Fruit fly (Drosophila melanogaster) whole organism: ENCODE results near the gene CG31635.

Source experiments
- psq ChIP-seq: fragments of >200 bp; optimal IDR thresholded peaks from 2 replicates; lab custom pipeline; 2017
- usp ChIP-seq: fragments of >200 bp; optimal IDR thresholded peaks from 2 replicates; lab custom pipeline; 2017; ENCODE audit warnings: missing biosample characterization, missing genetic modification characterization, mixed read lengths

DNA sequence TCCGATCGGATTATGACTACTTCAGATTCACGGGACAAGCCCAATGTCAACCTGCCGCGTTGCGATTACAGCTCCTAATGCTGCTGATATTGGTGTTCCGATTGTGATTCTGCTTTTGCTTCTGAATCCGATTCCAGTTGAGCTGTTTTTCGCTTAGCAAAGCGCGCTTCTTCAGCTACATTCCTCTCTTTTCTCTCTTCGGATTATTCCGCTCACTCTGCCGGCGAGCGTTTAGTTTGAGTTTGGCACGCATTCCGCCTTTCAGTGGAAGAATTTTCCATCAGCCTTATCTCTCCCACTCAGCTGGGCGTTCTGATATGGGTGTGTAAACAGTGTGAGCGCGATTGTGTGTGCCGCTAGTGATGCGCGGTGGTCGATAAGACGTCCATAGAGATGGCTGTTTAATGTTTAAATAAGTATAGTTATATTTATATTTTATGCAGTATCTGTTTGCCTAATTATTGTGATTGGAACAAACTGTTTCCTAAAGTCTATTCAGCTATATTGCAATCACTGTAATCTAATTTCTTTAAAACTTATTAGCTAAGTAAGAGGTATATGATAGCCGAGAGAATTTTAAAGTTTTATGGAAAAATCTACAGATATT is 18.9 kb upstream of the CG31635 start, which contains the start of gene Galt:
- no peak for TF ChIP-seq usp (GFP tag; lab: Kevin White, UChicago)
- TF ChIP-seq psq (lab: Kevin White, UChicago) = no peak
